Worm (Caenorhabditis elegans) whole organism, L2 larva: ENCODE measurements around the gene K10B4.1.

Source experiments
- ZK546.5 ChIP-seq: sonication (generic microtip); optimal IDR thresholded peaks from 2 replicates; lab custom pipeline; 2017; ENCODE audit warnings: missing biosample characterization, missing genetic modification characterization
- aly-2 ChIP-seq: fragments of 150-350 bp; optimal IDR thresholded peaks from 2 replicates; lab custom pipeline; 2014; ENCODE audit warnings: missing biosample characterization, missing genetic modification characterization
- ceh-16 ChIP-seq: fragments of 150-350 bp; optimal IDR thresholded peaks from 2 replicates; lab custom pipeline; 2014; ENCODE audit warnings: missing biosample characterization, missing genetic modification characterization
- egl-27 ChIP-seq: sonication (generic microtip); optimal IDR thresholded peaks from 3 replicates; lab custom pipeline; 2017; ENCODE audit warnings: missing biosample characterization, missing genetic modification reagents, missing genetic modification characterization
- elt-3 ChIP-seq: sonication (generic microtip); optimal IDR thresholded peaks from 2 replicates; lab custom pipeline; 2017; ENCODE audit warnings: missing biosample characterization, missing genetic modification characterization
- gmeb-1 ChIP-seq: fragments of 150-350 bp; optimal IDR thresholded peaks from 2 replicates; lab custom pipeline; 2014; ENCODE audit warnings: missing biosample characterization, missing genetic modification characterization
- lin-13 ChIP-seq: fragments of 150-350 bp; optimal IDR thresholded peaks from 2 replicates; lab custom pipeline; 2014; ENCODE audit warnings: missing biosample characterization, missing genetic modification reagents, missing genetic modification characterization
- mdl-1 ChIP-seq, 2 experiments: fragments of 150-350 bp in 1 of 2; sonication (generic microtip) in 1 of 2; optimal IDR thresholded peaks; 2 replicates each; lab custom pipeline; 2017; ENCODE audit warnings: missing biosample characterization in 2 of 2, missing genetic modification characterization in 2 of 2
- nhr-11 ChIP-seq: fragments of 150-350 bp; optimal IDR thresholded peaks from 2 replicates; lab custom pipeline; 2014; ENCODE audit warnings: missing biosample characterization, missing genetic modification characterization
- unc-62 ChIP-seq: fragments of 150-350 bp; optimal IDR thresholded peaks from 2 replicates; lab custom pipeline; 2014; ENCODE audit warnings: missing biosample characterization, missing genetic modification reagents, missing genetic modification characterization
- zag-1 ChIP-seq: fragments of 150-350 bp; optimal IDR thresholded peaks from 2 replicates; lab custom pipeline; 2014; ENCODE audit warnings: missing biosample characterization, missing genetic modification characterization
- ztf-11 ChIP-seq: sonication (generic microtip); optimal IDR thresholded peaks from 2 replicates; lab custom pipeline; 2017; ENCODE audit warnings: missing biosample characterization, missing genetic modification characterization

ce11 chrII:160561-161123, 25.4 kb downstream of the K10B4.1 start:
- TF ChIP-seq ceh-16 (tag; lab: Kevin White, UChicago) (no peak), gmeb-1 (tag; lab: Kevin White, UChicago) (no peak), mdl-1 (tag; optimal IDR thresholded peaks at IDR 0.05; lab: Kevin White, UChicago) (no peak), unc-62 (no peak), egl-27 (no peak), ztf-11 (tag; lab: Kevin White, UChicago) (no peak), lin-13 (GFP tag; lab: Kevin White, UChicago) (no peak), aly-2 (tag; lab: Kevin White, UChicago) (no peak), ZK546.5 (no peak), nhr-11 (tag; lab: Kevin White, UChicago) (no peak), elt-3 (tag; lab: Kevin White, UChicago) (no peak), zag-1 (tag; lab: Kevin White, UChicago) (no peak)
